Fruit fly (Drosophila melanogaster): ENCODE results near the gene Ugt307A1.
A peak's percentile ranks its signal among the peaks of the same experiment; 100 is the strongest.

Ugt307A1 gene

DNA sequence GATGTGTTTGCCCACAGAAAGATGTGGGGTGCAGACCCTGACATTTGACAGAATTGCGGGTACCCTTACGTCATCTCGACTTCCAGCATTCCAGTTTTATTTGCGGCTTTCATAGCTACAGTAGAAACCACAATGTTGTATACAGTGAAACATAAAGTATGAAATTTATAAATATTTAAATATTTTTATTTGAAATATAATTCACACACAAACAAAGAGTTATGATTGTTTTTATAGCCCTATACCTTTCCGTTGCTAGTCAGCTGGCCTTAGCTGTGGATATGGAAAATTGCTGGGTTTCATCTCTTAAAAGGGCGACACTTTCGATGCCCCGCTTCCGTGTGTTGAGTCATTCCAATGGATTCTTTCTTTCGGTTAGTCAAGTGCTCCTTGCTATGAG is 23.1 kb downstream of the Ugt307A1 start (continued):
- TF ChIP-seq CG6272 (GFP tag; IDR thresholded peaks at IDR 0.05) = no peak
- TF ChIP-seq CG16779 (GFP tag; IDR thresholded peaks at IDR 0.05) = no peak
- TF ChIP-seq CG4820 (GFP tag; optimal IDR thresholded peaks at IDR 0.05) = no peak
- TF ChIP-seq HLH54F (GFP tag; optimal IDR thresholded peaks at IDR 0.05) = no peak
- TF ChIP-seq CG31441 (GFP tag; IDR thresholded peaks at IDR 0.05) = peak; percentile 27; the same call in 1 of the 2 replicates
- no peak for TF ChIP-seq Taf1 (GFP tag; IDR thresholded peaks at IDR 0.05)
- no peak for TF ChIP-seq CG12236 (GFP tag; optimal IDR thresholded peaks at IDR 0.05)
- peak; percentile 17 for TF ChIP-seq gcm (GFP tag; optimal IDR thresholded peaks at IDR 0.05)
- TF ChIP-seq CG8924 (tag; optimal IDR thresholded peaks at IDR 0.05) = no peak
- TF ChIP-seq onecut (GFP tag; IDR thresholded peaks at IDR 0.05) = no peak
- peak; percentile 49; the same call in 1 of the 2 replicates for TF ChIP-seq ranshi (GFP tag; IDR thresholded peaks at IDR 0.05)
- no peak for TF ChIP-seq CG7963 (GFP tag; IDR thresholded peaks at IDR 0.05; ENCODE audit: partially characterized antibody)
- TF ChIP-seq CG15601 (tag; optimal IDR thresholded peaks at IDR 0.05) = no peak
- no peak for TF ChIP-seq psq (GFP tag; optimal IDR thresholded peaks at IDR 0.05)
- no peak for TF ChIP-seq Ravus (GFP tag; IDR thresholded peaks at IDR 0.05)
- TF ChIP-seq sob (GFP tag; IDR thresholded peaks at IDR 0.05) = 0 out of 2 replicates have a peak, but pooled peaks have one; percentile 17
- TF ChIP-seq lmd (GFP tag; IDR thresholded peaks at IDR 0.05) = 0 out of 2 replicates have a peak, but pooled peaks have one; percentile 23
- TF ChIP-seq HLH3B (GFP tag; IDR thresholded peaks at IDR 0.05) = no peak
- no peak for TF ChIP-seq zfh2 (GFP tag; optimal IDR thresholded peaks at IDR 0.05)
- no peak for TF ChIP-seq aop (GFP tag; IDR thresholded peaks at IDR 0.05)
- TF ChIP-seq Dll (GFP tag; IDR thresholded peaks at IDR 0.05; ENCODE audit: partially characterized antibody) = no peak
- TF ChIP-seq sens-2 (GFP tag; IDR thresholded peaks at IDR 0.05) = no peak
- no peak for TF ChIP-seq CG32532 (GFP tag; IDR thresholded peaks at IDR 0.05)
- no peak for TF ChIP-seq en (GFP tag; optimal IDR thresholded peaks at IDR 0.05)
- TF ChIP-seq CG7786 (GFP tag; optimal IDR thresholded peaks at IDR 0.05) = no peak
- TF ChIP-seq Bteb2 (GFP tag; optimal IDR thresholded peaks at IDR 0.05) = no peak
- TF ChIP-seq CG1233 (GFP tag; optimal IDR thresholded peaks at IDR 0.05) = no peak
- 0 out of 3 replicates have a peak, but pooled peaks have one; percentile 11 for TF ChIP-seq z (GFP tag; IDR thresholded peaks at IDR 0.05)
- TF ChIP-seq CG1792 (GFP tag; optimal IDR thresholded peaks at IDR 0.05) = no peak
- no peak for TF ChIP-seq CG6854 (GFP tag; optimal IDR thresholded peaks at IDR 0.05)
- TF ChIP-seq CoRest (tag; optimal IDR thresholded peaks at IDR 0.05) = peak; percentile 4
- 0 out of 3 replicates have a peak, but pooled peaks have one; percentile 32 for TF ChIP-seq CG11695 (GFP tag; IDR thresholded peaks at IDR 0.05)
- TF ChIP-seq CG10209 (GFP tag; optimal IDR thresholded peaks at IDR 0.05) = no peak
- TF ChIP-seq pnt (GFP tag; optimal IDR thresholded peaks at IDR 0.05) = no peak
- no peak for TF ChIP-seq sna (GFP tag; IDR thresholded peaks at IDR 0.05; ENCODE audit: partially characterized antibody)
- TF ChIP-seq Ada2b (GFP tag; IDR thresholded peaks at IDR 0.05) = 0 out of 2 replicates have a peak, but pooled peaks have one; percentile 21
- no peak for TF ChIP-seq pum (GFP tag; optimal IDR thresholded peaks at IDR 0.05)
- TF ChIP-seq CG9437 (GFP tag; optimal IDR thresholded peaks at IDR 0.05) = no peak
- TF ChIP-seq lab (GFP tag; optimal IDR thresholded peaks at IDR 0.05) = peak; percentile 41
- TF ChIP-seq CG15696 (tag; optimal IDR thresholded peaks at IDR 0.05) = no peak
- TF ChIP-seq CG9215 (GFP tag; IDR thresholded peaks at IDR 0.05) = no peak
- TF ChIP-seq CG10267 (tag; optimal IDR thresholded peaks at IDR 0.05) = no peak
- no peak for TF ChIP-seq chn (GFP tag; optimal IDR thresholded peaks at IDR 0.05)
- no peak for TF ChIP-seq CG2199 (GFP tag; IDR thresholded peaks at IDR 0.05)
- TF ChIP-seq fd102C (GFP tag; optimal IDR thresholded peaks at IDR 0.05) = no peak
- no peak for TF ChIP-seq Stat92E (GFP tag; optimal IDR thresholded peaks at IDR 0.05)
- TF ChIP-seq Eip74EF (GFP tag; optimal IDR thresholded peaks at IDR 0.05) = no peak
- no peak for TF ChIP-seq ato (GFP tag; IDR thresholded peaks at IDR 0.05; ENCODE audit: partially characterized antibody)
- no peak for TF ChIP-seq lilli (GFP tag; optimal IDR thresholded peaks at IDR 0.05)
- TF ChIP-seq CG16863 (GFP tag; optimal IDR thresholded peaks at IDR 0.05) = no peak
- peak; percentile 52; the same call in 2 of the 3 replicates for TF ChIP-seq ci (GFP tag; IDR thresholded peaks at IDR 0.05)
